Fruit fly (Drosophila melanogaster) S2 (cell line): ENCODE data around the gene snky.

Experiments
- CG8478 ChIP-seq: fragments of >200 bp; optimal IDR thresholded peaks from 2 replicates; lab custom pipeline; 2018
- CTCF ChIP-seq, 2 experiments: fragments of >200 bp; optimal IDR thresholded peaks; 2 replicates each; lab custom pipeline; 2018

- no peak for TF ChIP-seq CG8478 (lab: Kevin White, UChicago)
- TF ChIP-seq CTCF (optimal IDR thresholded peaks at IDR 0.05; lab: Kevin White, UChicago), result no peak
Measured at dm6 chr3L:13212196-13212595, 37.9 kb downstream of the snky start.
